Worm (Caenorhabditis elegans) whole organism, L3 larva: ENCODE measurements around the gene srxa-16.

Experiments
- ama-1 ChIP-seq: fragments of 150-350 bp; optimal IDR thresholded peaks from 2 replicates; lab custom pipeline; 2018
- mdl-1 ChIP-seq: fragments of 150-350 bp; optimal IDR thresholded peaks from 2 replicates; lab custom pipeline; 2014; ENCODE audit warnings: missing biosample characterization, missing genetic modification characterization

- TF ChIP-seq mdl-1 (tag; lab: Kevin White, UChicago) (no peak), ama-1 (lab: Kevin White, UChicago) (no peak)
These were observed 13.3 kb upstream of the srxa-16 start, which contains the start of gene fbxa-143 for ce11 chrV:16127401-16127800.
